Fruit fly (Drosophila melanogaster): ENCODE results near the gene CG34280.

Gene CG34280

dm6 chr3R:17401289-17401752 is 2.2 kb downstream of the CG34280 start (continued):
- no peak for TF ChIP-seq CG7928 (GFP tag; optimal IDR thresholded peaks at IDR 0.05)
- TF ChIP-seq tx (GFP tag; optimal IDR thresholded peaks at IDR 0.05) = peak; percentile 44
- TF ChIP-seq Sox100B (GFP tag; optimal IDR thresholded peaks at IDR 0.05) = peak; percentile 17
- no peak for TF ChIP-seq z (GFP tag; IDR thresholded peaks at IDR 0.05)
- TF ChIP-seq jumu (GFP tag; optimal IDR thresholded peaks at IDR 0.05) = peak; percentile 42
- peak; percentile 17 for TF ChIP-seq CG8290 (GFP tag; optimal IDR thresholded peaks at IDR 0.05)
- TF ChIP-seq CG8290 (tag; optimal IDR thresholded peaks at IDR 0.05) = peak in 1 of 2 experiments; percentile 81
- peak; percentile 14 for TF ChIP-seq CG12744 (GFP tag; optimal IDR thresholded peaks at IDR 0.05)

- TF ChIP-seq odd (GFP tag; optimal IDR thresholded peaks at IDR 0.05) (no peak), CG6765 (GFP tag; optimal IDR thresholded peaks at IDR 0.05) (no peak), dysf (GFP tag; IDR thresholded peaks at IDR 0.05) (peak; percentile 55; the same call in 2 of the 3 replicates), CG14441 (GFP tag; IDR thresholded peaks at IDR 0.05) (peak; percentile 38; the same call in 1 of the 2 replicates), Ets97D (GFP tag; optimal IDR thresholded peaks at IDR 0.05) (no peak), CG12659 (GFP tag; optimal IDR thresholded peaks at IDR 0.05) (no peak), CG2202 (tag; optimal IDR thresholded peaks at IDR 0.05) (no peak), CG8388 (GFP tag; optimal IDR thresholded peaks at IDR 0.05) (peak; percentile 40), HLHmδ (GFP tag; optimal IDR thresholded peaks at IDR 0.05) (no peak), gro (GFP tag; optimal IDR thresholded peaks at IDR 0.05) (no peak), insv (GFP tag; optimal IDR thresholded peaks at IDR 0.05) (no peak), Camta (GFP tag; optimal IDR thresholded peaks at IDR 0.05) (no peak), jumu (GFP tag; optimal IDR thresholded peaks at IDR 0.05) (peak; percentile 2), Hr78 (GFP tag; optimal IDR thresholded peaks at IDR 0.05) (no peak), CG7987 (GFP tag; optimal IDR thresholded peaks at IDR 0.05) (no peak), Scr (GFP tag; IDR thresholded peaks at IDR 0.05; ENCODE audit: partially characterized antibody) (no peak), tx (GFP tag; optimal IDR thresholded peaks at IDR 0.05) (no peak), CG17612 (GFP tag; IDR thresholded peaks at IDR 0.05) (no peak), Rfx (GFP tag; IDR thresholded peaks at IDR 0.05) (peak; percentile 52; the same call in 1 of the 2 replicates), GATAe (GFP tag; conservative IDR thresholded peaks at IDR 0.05) (no peak), kay (GFP tag; optimal IDR thresholded peaks at IDR 0.05) (no peak), maf-S (GFP tag; optimal IDR thresholded peaks at IDR 0.05) (no peak), so (GFP tag; IDR thresholded peaks at IDR 0.05) (no peak), CG14860 (GFP tag; IDR thresholded peaks at IDR 0.05; ENCODE audit: partially characterized antibody) (no peak), slou (GFP tag; optimal IDR thresholded peaks at IDR 0.05) (no peak), Ada2b (GFP tag; IDR thresholded peaks at IDR 0.05) (peak; percentile 48), da (GFP tag; optimal IDR thresholded peaks at IDR 0.05) (no peak), Tbp (GFP tag; optimal IDR thresholded peaks at IDR 0.05) (no peak), org-1 (GFP tag; optimal IDR thresholded peaks at IDR 0.05) (no peak), CG9797 (GFP tag; optimal IDR thresholded peaks at IDR 0.05) (no peak), HLH4C (GFP tag; IDR thresholded peaks at IDR 0.05; ENCODE audit: partially characterized antibody) (no peak), Atf3 (GFP tag; optimal IDR thresholded peaks at IDR 0.05) (no peak), CG11695 (GFP tag; IDR thresholded peaks at IDR 0.05) (no peak), run (tag; optimal IDR thresholded peaks at IDR 0.05) (no peak), row (GFP tag; IDR thresholded peaks at IDR 0.05) (peak; percentile 34; the same call in 2 of the 3 replicates), luna (GFP tag; optimal IDR thresholded peaks at IDR 0.05) (no peak), wor (GFP tag; IDR thresholded peaks at IDR 0.05) (no peak), Sin3A (optimal IDR thresholded peaks at IDR 0.05) (no peak), CG42726 (GFP tag; IDR thresholded peaks at IDR 0.05; ENCODE audit: partially characterized antibody) (no peak), CG7271 (tag; optimal IDR thresholded peaks at IDR 0.05) (no peak), CG10959 (GFP tag; IDR thresholded peaks at IDR 0.05) (no peak), en (GFP tag; optimal IDR thresholded peaks at IDR 0.05) (peak; percentile 26), hb (GFP tag; IDR thresholded peaks at IDR 0.05; ENCODE audit: partially characterized antibody) (no peak), CG2120 (GFP tag; optimal IDR thresholded peaks at IDR 0.05) (no peak), rib (GFP tag; IDR thresholded peaks at IDR 0.05) (no peak)
Measured at dm6 chr3R:17400675-17401118, 2.8 kb downstream of the CG34280 start.
